Fruit fly (Drosophila melanogaster): ENCODE results near the gene CG10801.

- TF ChIP-seq CG8478 (optimal IDR thresholded peaks at IDR 0.05) = no peak
- no peak for TF ChIP-seq CTCF (optimal IDR thresholded peaks at IDR 0.05)
These were observed 19.9 kb upstream of the CG10801 start for dm6 chrX:3440506-3440905.
